Worm (Caenorhabditis elegans) whole organism, mixed stage, embryonic: Measurements from ENCODE around the gene Y53G8B.1.

Experiments
- M03D4.4 ChIP-seq: sonication (generic microtip); optimal IDR thresholded peaks from 2 replicates; lab custom pipeline; 2017; ENCODE audit warnings: mild to moderate bottlenecking, missing genetic modification characterization, missing compliant biosample characterization
- bed-3 ChIP-seq: fragments of 200-800 bp; sonication (Bioruptor generic); optimal IDR thresholded peaks from 3 replicates; lab custom pipeline; 2018; ENCODE audit warnings: mild to moderate bottlenecking, missing genetic modification characterization, moderate library complexity, missing compliant biosample characterization
- blmp-1 ChIP-seq: fragments of 150-350 bp; optimal IDR thresholded peaks from 2 replicates; lab custom pipeline; 2014; ENCODE audit warnings: missing biosample characterization, missing genetic modification characterization
- ceh-39 ChIP-seq: fragments of 150-350 bp; optimal IDR thresholded peaks from 2 replicates; lab custom pipeline; 2014; ENCODE audit warnings: missing biosample characterization, missing genetic modification characterization
- ceh-43 ChIP-seq: fragments of 200-800 bp; sonication (Bioruptor generic); optimal IDR thresholded peaks from 2 replicates; lab custom pipeline; 2018; ENCODE audit warnings: mild to moderate bottlenecking, missing genetic modification characterization, moderate library complexity, missing compliant biosample characterization
- ceh-83 ChIP-seq: fragments of 200-800 bp; sonication (Bioruptor generic); optimal IDR thresholded peaks from 2 replicates; lab custom pipeline; 2018; ENCODE audit warnings: mild to moderate bottlenecking, missing genetic modification characterization, missing compliant biosample characterization
- ces-1 ChIP-seq: fragments of 150-350 bp; optimal IDR thresholded peaks from 2 replicates; lab custom pipeline; 2014; ENCODE audit warnings: missing biosample characterization, missing genetic modification reagents, missing genetic modification characterization
- cnd-1 ChIP-seq: fragments of 200-800 bp; sonication (Bioruptor generic); optimal IDR thresholded peaks from 2 replicates; lab custom pipeline; 2018; ENCODE audit warnings: mild to moderate bottlenecking, missing genetic modification characterization, missing compliant biosample characterization
- drap-1 ChIP-seq: fragments of 200-800 bp; sonication (Bioruptor generic); optimal IDR thresholded peaks from 3 replicates; lab custom pipeline; 2018; ENCODE audit warnings: mild to moderate bottlenecking, missing genetic modification characterization, missing compliant biosample characterization
- elt-1 ChIP-seq: sonication (generic microtip); optimal IDR thresholded peaks from 2 replicates; lab custom pipeline; 2017; ENCODE audit warnings: missing genetic modification characterization, mild to moderate bottlenecking, missing compliant biosample characterization, antibody characterized with exemption, moderate library complexity, borderline replicate concordance; ENCODE audit not compliant: insufficient read depth
- flh-1 ChIP-seq: fragments of 200-800 bp; sonication (Bioruptor generic); optimal IDR thresholded peaks from 2 replicates; lab custom pipeline; 2018; ENCODE audit warnings: mild to moderate bottlenecking, missing genetic modification characterization, moderate library complexity, missing compliant biosample characterization
- ham-2 ChIP-seq: fragments of 200-800 bp; sonication (Bioruptor generic); optimal IDR thresholded peaks from 2 replicates; lab custom pipeline; 2018; ENCODE audit warnings: mild to moderate bottlenecking, missing genetic modification characterization, missing compliant biosample characterization
- hlh-1 ChIP-seq: fragments of 150-350 bp; optimal IDR thresholded peaks from 2 replicates; lab custom pipeline; 2014; ENCODE audit warnings: missing biosample characterization, missing genetic modification reagents, missing genetic modification characterization
- lin-13 ChIP-seq: fragments of 150-350 bp; optimal IDR thresholded peaks from 2 replicates; lab custom pipeline; 2014; ENCODE audit warnings: missing biosample characterization, missing genetic modification characterization
- lin-32 ChIP-seq: fragments of 200-800 bp; sonication (Bioruptor generic); optimal IDR thresholded peaks from 2 replicates; lab custom pipeline; 2018; ENCODE audit warnings: mild to moderate bottlenecking, missing genetic modification characterization, missing compliant biosample characterization
- lsy-2 ChIP-seq: fragments of 150-350 bp; optimal IDR thresholded peaks from 2 replicates; lab custom pipeline; 2014; ENCODE audit warnings: missing biosample characterization, missing genetic modification characterization
- mab-5 ChIP-seq: fragments of 150-350 bp; optimal IDR thresholded peaks from 2 replicates; lab custom pipeline; 2014; ENCODE audit warnings: missing biosample characterization, missing genetic modification characterization
- mep-1 ChIP-seq: fragments of 150-350 bp; optimal IDR thresholded peaks from 2 replicates; lab custom pipeline; 2017; ENCODE audit warnings: missing biosample characterization, missing genetic modification reagents, missing genetic modification characterization, inconsistent platforms
- mls-2 ChIP-seq: sonication (generic microtip); optimal IDR thresholded peaks from 2 replicates; lab custom pipeline; 2016; ENCODE audit warnings: mild to moderate bottlenecking, missing genetic modification characterization, moderate library complexity, missing compliant biosample characterization
- nhr-2 ChIP-seq: fragments of 150-350 bp; optimal IDR thresholded peaks from 2 replicates; lab custom pipeline; 2014; ENCODE audit warnings: missing biosample characterization, missing genetic modification characterization
- nhr-28 ChIP-seq: fragments of 150-350 bp; optimal IDR thresholded peaks from 2 replicates; lab custom pipeline; 2014; ENCODE audit warnings: missing biosample characterization, missing genetic modification characterization
- nhr-76 ChIP-seq: sonication (generic microtip); optimal IDR thresholded peaks from 2 replicates; lab custom pipeline; 2017; ENCODE audit warnings: missing biosample characterization, missing genetic modification characterization
- pha-4 ChIP-seq: fragments of 150-350 bp; optimal IDR thresholded peaks from 2 replicates; lab custom pipeline; 2018; ENCODE audit warnings: missing biosample characterization, missing genetic modification reagents, missing genetic modification characterization
- sem-2 ChIP-seq: fragments of 200-800 bp; sonication (Bioruptor generic); optimal IDR thresholded peaks from 2 replicates; lab custom pipeline; 2018; ENCODE audit warnings: mild to moderate bottlenecking, missing genetic modification characterization, missing compliant biosample characterization
- snpc-4 ChIP-seq: fragments of 150-350 bp; optimal IDR thresholded peaks from 2 replicates; lab custom pipeline; 2014; ENCODE audit warnings: missing biosample characterization, missing genetic modification characterization
- sptf-1 ChIP-seq: sonication (generic microtip); optimal IDR thresholded peaks from 2 replicates; lab custom pipeline; 2017; ENCODE audit warnings: mild to moderate bottlenecking, missing genetic modification characterization, moderate library complexity, missing compliant biosample characterization
- unc-120 ChIP-seq: sonication (generic microtip); optimal IDR thresholded peaks from 2 replicates; lab custom pipeline; 2017; ENCODE audit warnings: missing genetic modification characterization, missing compliant biosample characterization; ENCODE audit not compliant: poor library complexity, severe bottlenecking
- unc-39 ChIP-seq: fragments of 150-350 bp; optimal IDR thresholded peaks from 2 replicates; lab custom pipeline; 2014; ENCODE audit warnings: missing biosample characterization, missing genetic modification characterization
- unc-62 ChIP-seq: fragments of 150-350 bp; optimal IDR thresholded peaks from 2 replicates; lab custom pipeline; 2014; ENCODE audit warnings: missing biosample characterization, missing genetic modification reagents, missing genetic modification characterization
- zip-8 ChIP-seq: fragments of 150-350 bp; optimal IDR thresholded peaks from 2 replicates; lab custom pipeline; 2014; ENCODE audit warnings: missing biosample characterization, missing genetic modification characterization
- ztf-11 ChIP-seq: fragments of 150-350 bp; optimal IDR thresholded peaks from 2 replicates; lab custom pipeline; 2014; ENCODE audit warnings: missing biosample characterization, missing genetic modification characterization

The Y53G8B.1 gene

DNA sequence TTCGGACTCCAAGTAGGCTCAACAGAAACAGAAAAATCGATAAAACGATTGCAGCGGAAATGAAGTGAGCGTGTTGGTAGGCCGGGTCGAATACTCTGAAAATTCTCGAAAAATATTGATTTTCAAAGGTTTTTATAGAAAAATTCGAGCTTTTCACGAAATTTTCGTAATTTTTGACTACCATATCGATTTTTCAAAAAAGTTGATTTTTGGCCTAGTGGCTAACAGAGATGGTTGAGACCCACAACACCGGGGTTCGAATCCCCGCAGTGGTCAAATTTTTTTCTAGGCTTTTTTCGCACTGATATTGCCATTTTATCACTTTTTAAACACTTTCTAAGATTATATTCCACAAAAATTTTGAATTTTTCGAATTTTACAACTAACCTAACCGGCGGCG is 20.3 kb upstream of the Y53G8B.1 start:
- TF ChIP-seq lin-32: no peak
- no peak for TF ChIP-seq unc-120 (tag; lab: Kevin White, UChicago)
- no peak for TF ChIP-seq ztf-11 (tag; lab: Kevin White, UChicago)
- no peak for TF ChIP-seq mab-5 (tag; lab: Kevin White, UChicago)
- no peak for TF ChIP-seq sem-2
- no peak for TF ChIP-seq nhr-28 (tag; lab: Kevin White, UChicago)
- no peak for TF ChIP-seq pha-4
- TF ChIP-seq ceh-83 (GFP tag; lab: Kevin White, UChicago): no peak
- no peak for TF ChIP-seq ham-2 (GFP tag; lab: Kevin White, UChicago)
- TF ChIP-seq M03D4.4 (tag; lab: Kevin White, UChicago): no peak
- no peak for TF ChIP-seq lsy-2 (tag; lab: Kevin White, UChicago)
- no peak for TF ChIP-seq mep-1
- TF ChIP-seq hlh-1 (tag; lab: Kevin White, UChicago): no peak
- no peak for TF ChIP-seq nhr-2 (tag; lab: Kevin White, UChicago)
- TF ChIP-seq zip-8: no peak
- TF ChIP-seq unc-62 (GFP tag; lab: Kevin White, UChicago): no peak
- TF ChIP-seq snpc-4 (tag; lab: Kevin White, UChicago): no peak
- TF ChIP-seq mls-2 (tag; lab: Kevin White, UChicago): no peak
- TF ChIP-seq unc-39 (tag; lab: Kevin White, UChicago): no peak

DNA sequence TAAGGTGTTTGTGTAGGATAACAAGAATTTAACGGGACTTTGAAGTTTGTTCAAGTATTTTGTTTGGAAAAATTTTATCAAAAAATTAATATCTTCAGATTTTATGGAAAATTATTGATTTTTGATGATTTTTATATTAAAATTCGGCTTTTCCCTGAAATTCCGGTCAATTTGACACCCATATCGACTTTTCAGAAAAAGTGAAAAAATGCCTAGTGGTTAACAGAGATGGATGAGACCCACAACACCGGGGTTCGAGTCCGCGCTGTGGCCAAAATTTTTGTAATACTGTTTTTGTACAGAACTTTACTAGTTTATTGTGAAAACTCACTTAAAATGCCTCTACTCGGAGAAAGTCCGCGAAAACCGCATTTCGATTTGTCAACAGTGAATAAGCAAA is 19.5 kb upstream of the Y53G8B.1 start:
- TF ChIP-seq M03D4.4 (tag; lab: Kevin White, UChicago) (no peak), ces-1 (GFP tag; lab: Kevin White, UChicago) (no peak), ceh-39 (tag; lab: Kevin White, UChicago) (no peak), drap-1 (GFP tag; lab: Kevin White, UChicago) (no peak), pha-4 (no peak), nhr-2 (tag; lab: Kevin White, UChicago) (no peak), sptf-1 (tag; lab: Kevin White, UChicago) (no peak)

DNA sequence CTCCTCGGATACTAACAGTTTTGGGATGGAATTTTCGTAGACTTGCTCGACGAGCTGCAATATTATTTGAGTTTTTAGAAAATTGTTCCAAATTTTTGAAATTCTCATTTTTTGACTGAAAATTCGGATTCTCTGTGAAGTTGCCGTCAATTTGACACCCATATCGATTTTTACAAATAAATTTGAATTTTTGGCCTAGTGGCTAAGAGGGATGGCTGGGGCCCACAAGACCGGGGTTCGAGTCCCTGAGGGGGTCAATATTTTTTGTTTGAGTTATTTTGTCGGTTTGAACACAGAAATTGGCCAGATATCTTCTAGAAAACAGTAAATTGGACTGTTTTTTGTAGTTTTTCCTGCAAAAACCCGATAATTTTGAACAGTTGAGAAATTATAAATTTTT is 18.5 kb upstream of the Y53G8B.1 start:
- TF ChIP-seq drap-1 (GFP tag; lab: Kevin White, UChicago): no peak
- TF ChIP-seq lin-13 (tag; lab: Kevin White, UChicago): no peak
- no peak for TF ChIP-seq ces-1 (GFP tag; lab: Kevin White, UChicago)
- TF ChIP-seq sem-2: no peak
- TF ChIP-seq cnd-1 (tag; lab: Kevin White, UChicago): no peak
- no peak for TF ChIP-seq unc-62 (GFP tag; lab: Kevin White, UChicago)
- TF ChIP-seq ceh-43 (GFP tag; lab: Kevin White, UChicago): no peak

DNA sequence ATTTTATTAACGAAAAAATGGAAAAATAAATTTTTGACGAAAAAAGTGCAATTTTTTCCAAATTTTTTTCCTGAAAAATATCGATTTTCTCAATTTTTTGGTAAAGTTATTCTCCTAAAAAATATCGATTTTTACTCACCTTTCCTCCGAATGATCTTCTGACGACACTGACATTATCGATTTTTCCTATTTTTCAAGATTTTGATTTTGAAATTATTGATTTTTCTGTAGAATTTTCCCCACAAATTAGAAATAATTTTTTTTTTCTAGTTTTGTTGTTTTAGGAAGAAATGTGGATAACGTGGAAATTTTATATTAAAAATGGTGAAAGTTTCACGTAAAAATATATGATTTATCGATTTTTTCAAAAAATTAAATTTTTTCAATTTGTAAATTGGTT is 17.5 kb upstream of the Y53G8B.1 start:
- TF ChIP-seq ceh-39 (tag; lab: Kevin White, UChicago) (no peak), M03D4.4 (tag; lab: Kevin White, UChicago) (no peak), pha-4 (no peak), sptf-1 (tag; lab: Kevin White, UChicago) (no peak), blmp-1 (tag; lab: Kevin White, UChicago) (no peak), ham-2 (GFP tag; lab: Kevin White, UChicago) (no peak)

DNA sequence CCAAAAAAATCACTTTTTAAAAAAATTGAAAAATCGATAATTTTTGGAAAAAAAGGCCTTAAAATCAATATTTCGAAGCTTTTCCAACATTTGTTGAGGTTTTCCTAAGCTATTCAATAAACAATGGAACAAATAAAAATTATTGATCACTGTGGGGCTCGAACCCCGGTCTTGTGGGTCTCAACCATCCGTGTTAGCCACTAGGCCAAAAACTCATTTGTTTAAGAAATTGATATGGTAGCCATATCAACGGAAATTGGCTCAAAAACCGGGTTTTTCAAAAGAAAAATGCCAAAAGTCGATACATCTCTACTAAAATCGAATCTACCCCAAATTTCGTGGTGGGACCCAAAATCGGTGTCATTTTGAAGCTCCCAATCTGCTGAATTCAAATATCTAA is 17.1 kb upstream of the Y53G8B.1 start:
- no peak for TF ChIP-seq snpc-4 (tag; lab: Kevin White, UChicago)
- TF ChIP-seq drap-1 (GFP tag; lab: Kevin White, UChicago): no peak
- TF ChIP-seq blmp-1 (tag; lab: Kevin White, UChicago): no peak
- no peak for TF ChIP-seq lin-13 (tag; lab: Kevin White, UChicago)
- TF ChIP-seq nhr-76: no peak
- TF ChIP-seq mep-1: no peak
- no peak for TF ChIP-seq flh-1 (GFP tag; lab: Kevin White, UChicago)
- no peak for TF ChIP-seq cnd-1 (tag; lab: Kevin White, UChicago)
- no peak for TF ChIP-seq mls-2 (tag; lab: Kevin White, UChicago)
- TF ChIP-seq lsy-2 (tag; lab: Kevin White, UChicago): no peak
- TF ChIP-seq ceh-83 (GFP tag; lab: Kevin White, UChicago): no peak
- no peak for TF ChIP-seq unc-62 (GFP tag; lab: Kevin White, UChicago)
- TF ChIP-seq ces-1 (GFP tag; lab: Kevin White, UChicago): no peak
- no peak for TF ChIP-seq unc-120 (tag; lab: Kevin White, UChicago)
- TF ChIP-seq bed-3 (GFP tag; lab: Kevin White, UChicago): no peak
- TF ChIP-seq elt-1 (tag; lab: Kevin White, UChicago): no peak
- TF ChIP-seq nhr-2 (tag; lab: Kevin White, UChicago): no peak
